Worm (Caenorhabditis elegans): ENCODE results near the gene rab-39.

Gene rab-39

DNA sequence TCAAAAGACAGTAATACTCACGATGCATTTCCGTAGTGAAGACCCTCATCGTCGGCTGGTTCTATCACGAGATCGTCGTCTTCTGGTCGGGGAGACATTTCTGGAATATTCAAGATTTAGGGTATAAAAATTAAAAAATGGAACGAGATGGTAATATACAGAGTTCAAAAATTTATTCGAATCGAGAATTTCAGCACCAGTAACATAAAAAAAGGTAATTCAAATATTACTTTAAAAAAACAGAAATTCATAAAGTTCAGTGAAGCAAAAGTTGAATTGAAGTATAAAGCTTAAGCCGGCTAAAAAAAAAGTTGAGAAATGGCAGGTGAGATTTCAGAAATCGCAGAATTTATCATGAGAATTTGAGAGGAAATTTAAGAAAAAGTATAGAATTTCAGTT lies 12.5 kb downstream of the rab-39 start, which contains the start of gene cam-1:
cam-1 (minus strand) TSS at position 101 of the 400 bp plus-strand sequence.
- TF ChIP-seq ceh-43 (GFP tag; optimal IDR thresholded peaks at IDR 0.05) (no peak), sptf-1 (tag; optimal IDR thresholded peaks at IDR 0.05) (no peak), mep-1 (tag; optimal IDR thresholded peaks at IDR 0.05) (no peak), snpc-4 (tag; optimal IDR thresholded peaks at IDR 0.05) (no peak), unc-39 (tag; optimal IDR thresholded peaks at IDR 0.05) (no peak), ces-1 (GFP tag; optimal IDR thresholded peaks at IDR 0.05) (no peak), flh-1 (GFP tag; optimal IDR thresholded peaks at IDR 0.05) (no peak), unc-120 (tag; optimal IDR thresholded peaks at IDR 0.05; ENCODE audit: poor library complexity, severe bottlenecking) (no peak), nhr-76 (tag; optimal IDR thresholded peaks at IDR 0.05) (no peak), M03D4.4 (tag; optimal IDR thresholded peaks at IDR 0.05) (no peak)

DNA sequence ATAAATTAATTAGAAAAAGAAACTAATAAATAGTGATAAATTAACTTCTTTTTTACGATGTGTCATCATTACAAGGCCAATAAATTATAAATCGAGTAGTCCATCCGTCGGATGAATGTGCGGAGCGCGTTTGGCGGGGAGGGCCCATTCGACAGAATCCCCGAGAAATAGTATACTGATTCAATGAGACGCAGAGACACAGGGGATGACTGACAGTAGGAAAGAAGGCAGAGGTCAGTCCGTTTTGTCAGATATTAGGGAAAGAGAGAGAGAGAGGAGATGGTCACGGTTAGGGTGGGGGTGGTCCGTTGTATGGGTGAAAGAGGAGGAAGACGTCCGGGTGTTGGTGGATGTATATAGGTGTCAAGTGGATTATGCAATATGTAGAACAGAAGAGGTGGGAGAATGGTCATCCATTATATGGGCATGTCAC lies 14.1 kb downstream of the rab-39 start:
- TF ChIP-seq zip-8 (tag; optimal IDR thresholded peaks at IDR 0.05) (peak; percentile 2), sem-2 (GFP tag; optimal IDR thresholded peaks at IDR 0.05) (peak; percentile 20), mep-1 (tag; optimal IDR thresholded peaks at IDR 0.05) (no peak), ceh-83 (GFP tag; optimal IDR thresholded peaks at IDR 0.05) (no peak), blmp-1 (tag; optimal IDR thresholded peaks at IDR 0.05) (no peak), snpc-4 (tag; optimal IDR thresholded peaks at IDR 0.05) (no peak), ceh-39 (tag; optimal IDR thresholded peaks at IDR 0.05) (peak; percentile 11), mls-2 (tag; optimal IDR thresholded peaks at IDR 0.05) (peak; percentile 9), nhr-2 (tag; optimal IDR thresholded peaks at IDR 0.05) (peak; percentile 96), lin-13 (tag; optimal IDR thresholded peaks at IDR 0.05) (peak; percentile 39), elt-3 (tag; optimal IDR thresholded peaks at IDR 0.05) (no peak), nhr-76 (tag; optimal IDR thresholded peaks at IDR 0.05) (no peak), drap-1 (GFP tag; optimal IDR thresholded peaks at IDR 0.05) (no peak), cnd-1 (tag; optimal IDR thresholded peaks at IDR 0.05) (peak; percentile 69), nhr-237 (tag; optimal IDR thresholded peaks at IDR 0.05) (no peak), M03D4.4 (tag; optimal IDR thresholded peaks at IDR 0.05) (peak; percentile 50), nhr-12 (tag; optimal IDR thresholded peaks at IDR 0.05) (no peak), unc-39 (tag; optimal IDR thresholded peaks at IDR 0.05) (no peak), tbx-8 (GFP tag; optimal IDR thresholded peaks at IDR 0.05) (peak; percentile 50), hlh-1 (tag; optimal IDR thresholded peaks at IDR 0.05) (peak; percentile 67), lsy-2 (tag; optimal IDR thresholded peaks at IDR 0.05) (no peak), flh-1 (GFP tag; optimal IDR thresholded peaks at IDR 0.05) (no peak), bed-3 (GFP tag; optimal IDR thresholded peaks at IDR 0.05) (no peak), pha-4 (tag; optimal IDR thresholded peaks at IDR 0.05) (no peak), sptf-1 (tag; optimal IDR thresholded peaks at IDR 0.05) (peak; percentile 69), ces-1 (GFP tag; optimal IDR thresholded peaks at IDR 0.05) (peak; percentile 33), elt-1 (tag; optimal IDR thresholded peaks at IDR 0.05; ENCODE audit: borderline replicate concordance, insufficient read depth) (no peak), ztf-11 (tag; optimal IDR thresholded peaks at IDR 0.05) (peak; percentile 61), lin-32 (GFP tag; optimal IDR thresholded peaks at IDR 0.05) (no peak), unc-62 (GFP tag; optimal IDR thresholded peaks at IDR 0.05) (peak; percentile 98), nhr-28 (tag; optimal IDR thresholded peaks at IDR 0.05) (no peak), ham-2 (GFP tag; optimal IDR thresholded peaks at IDR 0.05) (no peak), ceh-43 (GFP tag; optimal IDR thresholded peaks at IDR 0.05) (peak; percentile 26), unc-120 (tag; optimal IDR thresholded peaks at IDR 0.05; ENCODE audit: poor library complexity, severe bottlenecking) (peak; percentile 26), mab-5 (tag; optimal IDR thresholded peaks at IDR 0.05) (peak; percentile 57)

ce11 chrII:9306835-9307234 lies 15.9 kb downstream of the rab-39 start:
- TF ChIP-seq sptf-1 (tag; optimal IDR thresholded peaks at IDR 0.05), result no peak
- no peak for TF ChIP-seq lin-32 (GFP tag; optimal IDR thresholded peaks at IDR 0.05)
- no peak for TF ChIP-seq elt-3 (tag; optimal IDR thresholded peaks at IDR 0.05)
- TF ChIP-seq ces-1 (GFP tag; optimal IDR thresholded peaks at IDR 0.05), result peak; percentile 98
- TF ChIP-seq nhr-28 (tag; optimal IDR thresholded peaks at IDR 0.05), result no peak
- peak; percentile 96 for TF ChIP-seq unc-62 (GFP tag; optimal IDR thresholded peaks at IDR 0.05)
- no peak for TF ChIP-seq nhr-76 (tag; optimal IDR thresholded peaks at IDR 0.05)
- no peak for TF ChIP-seq ceh-43 (GFP tag; optimal IDR thresholded peaks at IDR 0.05)
- TF ChIP-seq snpc-4 (tag; optimal IDR thresholded peaks at IDR 0.05), result no peak
- no peak for TF ChIP-seq ztf-11 (tag; optimal IDR thresholded peaks at IDR 0.05)
- no peak for TF ChIP-seq pha-4 (tag; optimal IDR thresholded peaks at IDR 0.05)
- TF ChIP-seq sem-2 (GFP tag; optimal IDR thresholded peaks at IDR 0.05), result no peak
- no peak for TF ChIP-seq drap-1 (GFP tag; optimal IDR thresholded peaks at IDR 0.05)
- TF ChIP-seq nhr-237 (tag; optimal IDR thresholded peaks at IDR 0.05), result no peak
- no peak for TF ChIP-seq mep-1 (tag; optimal IDR thresholded peaks at IDR 0.05)
- TF ChIP-seq flh-1 (GFP tag; optimal IDR thresholded peaks at IDR 0.05), result no peak
- TF ChIP-seq nhr-12 (tag; optimal IDR thresholded peaks at IDR 0.05), result no peak
- TF ChIP-seq ceh-39 (tag; optimal IDR thresholded peaks at IDR 0.05), result no peak
- TF ChIP-seq cnd-1 (tag; optimal IDR thresholded peaks at IDR 0.05), result peak; percentile 12
- no peak for TF ChIP-seq elt-1 (tag; optimal IDR thresholded peaks at IDR 0.05; ENCODE audit: borderline replicate concordance, insufficient read depth)
- TF ChIP-seq mab-5 (tag; optimal IDR thresholded peaks at IDR 0.05), result peak; percentile 52
- TF ChIP-seq lin-13 (tag; optimal IDR thresholded peaks at IDR 0.05), result no peak
- TF ChIP-seq unc-120 (tag; optimal IDR thresholded peaks at IDR 0.05; ENCODE audit: poor library complexity, severe bottlenecking), result peak; percentile 79
- TF ChIP-seq ham-2 (GFP tag; optimal IDR thresholded peaks at IDR 0.05), result no peak
- TF ChIP-seq hlh-1 (tag; optimal IDR thresholded peaks at IDR 0.05), result peak; percentile 54
- TF ChIP-seq mls-2 (tag; optimal IDR thresholded peaks at IDR 0.05), result no peak
- no peak for TF ChIP-seq lsy-2 (tag; optimal IDR thresholded peaks at IDR 0.05)
- no peak for TF ChIP-seq unc-39 (tag; optimal IDR thresholded peaks at IDR 0.05)
- no peak for TF ChIP-seq blmp-1 (tag; optimal IDR thresholded peaks at IDR 0.05)
- TF ChIP-seq M03D4.4 (tag; optimal IDR thresholded peaks at IDR 0.05), result no peak
- no peak for TF ChIP-seq nhr-2 (tag; optimal IDR thresholded peaks at IDR 0.05)
- TF ChIP-seq zip-8 (tag; optimal IDR thresholded peaks at IDR 0.05), result no peak
- TF ChIP-seq bed-3 (GFP tag; optimal IDR thresholded peaks at IDR 0.05), result no peak
- TF ChIP-seq tbx-8 (GFP tag; optimal IDR thresholded peaks at IDR 0.05), result no peak
- no peak for TF ChIP-seq ceh-83 (GFP tag; optimal IDR thresholded peaks at IDR 0.05)
